Worm (Caenorhabditis elegans) whole organism, L2 larva: ENCODE results near the gene Y17G7B.22.

Experiments used
- C34F6.9 ChIP-seq: fragments of 150-350 bp; optimal IDR thresholded peaks from 2 replicates; lab custom pipeline; 2014; ENCODE audit warnings: missing biosample characterization, missing genetic modification characterization
- R02D3.7 ChIP-seq: fragments of 150-350 bp; optimal IDR thresholded peaks from 2 replicates; lab custom pipeline; 2014; ENCODE audit warnings: missing biosample characterization, missing genetic modification characterization
- ZK546.5 ChIP-seq: sonication (generic microtip); optimal IDR thresholded peaks from 2 replicates; lab custom pipeline; 2017; ENCODE audit warnings: missing biosample characterization, missing genetic modification characterization
- alr-1 ChIP-seq: fragments of 150-350 bp; optimal IDR thresholded peaks from 2 replicates; lab custom pipeline; 2014; ENCODE audit warnings: missing biosample characterization, missing genetic modification characterization
- ama-1 ChIP-seq: fragments of 150-350 bp; optimal IDR thresholded peaks from 2 replicates; lab custom pipeline; 2018; ENCODE audit warnings: inconsistent platforms
- blmp-1 ChIP-seq: sonication (generic microtip); optimal IDR thresholded peaks from 2 replicates; lab custom pipeline; 2017; ENCODE audit warnings: missing genetic modification characterization, mild to moderate bottlenecking, missing compliant biosample characterization, antibody characterized with exemption, moderate library complexity; ENCODE audit not compliant: insufficient read depth
- ceh-82 ChIP-seq: fragments of 150-350 bp; optimal IDR thresholded peaks from 2 replicates; lab custom pipeline; 2014; ENCODE audit warnings: missing biosample characterization, missing genetic modification characterization
- crh-2 ChIP-seq: sonication (generic microtip); optimal IDR thresholded peaks from 2 replicates; lab custom pipeline; 2017; ENCODE audit warnings: missing biosample characterization, missing genetic modification characterization
- dmd-4 ChIP-seq: sonication (generic microtip); optimal IDR thresholded peaks from 2 replicates; lab custom pipeline; 2017; ENCODE audit warnings: missing biosample characterization, missing genetic modification characterization
- elt-1 ChIP-seq: fragments of 150-350 bp; optimal IDR thresholded peaks from 2 replicates; lab custom pipeline; 2014; ENCODE audit warnings: missing biosample characterization, missing genetic modification characterization
- elt-3 ChIP-seq: sonication (generic microtip); optimal IDR thresholded peaks from 2 replicates; lab custom pipeline; 2017; ENCODE audit warnings: missing biosample characterization, missing genetic modification characterization
- fos-1 ChIP-seq: fragments of 150-350 bp; optimal IDR thresholded peaks from 2 replicates; lab custom pipeline; 2014; ENCODE audit warnings: missing biosample characterization, missing genetic modification characterization
- gmeb-1 ChIP-seq: fragments of 150-350 bp; optimal IDR thresholded peaks from 2 replicates; lab custom pipeline; 2014; ENCODE audit warnings: missing biosample characterization, missing genetic modification characterization
- lin-11 ChIP-seq: fragments of 150-350 bp; sonication (generic microtip); optimal IDR thresholded peaks from 2 replicates; lab custom pipeline; 2014; ENCODE audit warnings: missing biosample characterization, missing genetic modification characterization, inconsistent platforms, mixed read lengths
- lin-13 ChIP-seq: fragments of 150-350 bp; optimal IDR thresholded peaks from 2 replicates; lab custom pipeline; 2014; ENCODE audit warnings: missing biosample characterization, missing genetic modification reagents, missing genetic modification characterization
- mab-5 ChIP-seq: fragments of 150-350 bp; optimal IDR thresholded peaks from 2 replicates; lab custom pipeline; 2014; ENCODE audit warnings: missing biosample characterization, missing genetic modification characterization
- mbf-1 ChIP-seq: sonication (generic microtip); optimal IDR thresholded peaks from 2 replicates; lab custom pipeline; 2017; ENCODE audit warnings: missing biosample characterization, missing genetic modification characterization
- mdl-1 ChIP-seq, 2 experiments: fragments of 150-350 bp in 1 of 2; sonication (generic microtip) in 1 of 2; optimal IDR thresholded peaks; 2 replicates each; lab custom pipeline; 2017; ENCODE audit warnings: missing biosample characterization in 2 of 2, missing genetic modification characterization in 2 of 2
- nhr-10 ChIP-seq: sonication (generic microtip); optimal IDR thresholded peaks from 2 replicates; lab custom pipeline; 2017; ENCODE audit warnings: missing biosample characterization, missing genetic modification characterization
- nhr-11 ChIP-seq: fragments of 150-350 bp; optimal IDR thresholded peaks from 2 replicates; lab custom pipeline; 2014; ENCODE audit warnings: missing biosample characterization, missing genetic modification characterization
- nhr-129 ChIP-seq: fragments of 150-350 bp; optimal IDR thresholded peaks from 2 replicates; lab custom pipeline; 2014; ENCODE audit warnings: missing biosample characterization, missing genetic modification characterization
- nhr-21 ChIP-seq: fragments of 150-350 bp; optimal IDR thresholded peaks from 2 replicates; lab custom pipeline; 2014; ENCODE audit warnings: missing biosample characterization, missing genetic modification characterization
- nhr-23 ChIP-seq: fragments of 150-350 bp; optimal IDR thresholded peaks from 2 replicates; lab custom pipeline; 2014; ENCODE audit warnings: missing biosample characterization, missing genetic modification reagents, missing genetic modification characterization
- nhr-25 ChIP-seq: fragments of 150-350 bp; sonication (generic microtip); optimal IDR thresholded peaks from 3 replicates; lab custom pipeline; 2014; ENCODE audit warnings: missing biosample characterization, missing genetic modification characterization
- nhr-6 ChIP-seq: fragments of 150-350 bp; optimal IDR thresholded peaks from 2 replicates; lab custom pipeline; 2014; ENCODE audit warnings: missing biosample characterization, missing genetic modification characterization
- nhr-77 ChIP-seq: fragments of 150-350 bp; optimal IDR thresholded peaks from 2 replicates; lab custom pipeline; 2014; ENCODE audit warnings: missing biosample characterization, missing genetic modification characterization
- peb-1 ChIP-seq: fragments of 150-350 bp; optimal IDR thresholded peaks from 2 replicates; lab custom pipeline; 2014; ENCODE audit warnings: missing biosample characterization, missing genetic modification characterization
- sem-4 ChIP-seq: fragments of 150-350 bp; optimal IDR thresholded peaks from 2 replicates; lab custom pipeline; 2014; ENCODE audit warnings: missing biosample characterization, missing genetic modification reagents, missing genetic modification characterization
- skn-1 ChIP-seq: sonication (generic microtip); optimal IDR thresholded peaks from 2 replicates; lab custom pipeline; 2017; ENCODE audit warnings: missing biosample characterization, missing genetic modification characterization
- sma-3 ChIP-seq: sonication (generic microtip); optimal IDR thresholded peaks from 2 replicates; lab custom pipeline; 2016; ENCODE audit warnings: missing genetic modification reagents, missing genetic modification characterization, missing compliant biosample characterization
- sma-9 ChIP-seq, 2 experiments: fragments of 150-350 bp in 1 of 2; sonication (generic microtip) in 1 of 2; optimal IDR thresholded peaks; 2 replicates each; lab custom pipeline; 2014 to 2016; ENCODE audit warnings: missing genetic modification characterization in 2 of 2, mild to moderate bottlenecking in 1 of 2, missing biosample characterization in 1 of 2, missing compliant biosample characterization in 1 of 2, missing genetic modification reagents in 1 of 2, moderate library complexity in 1 of 2
- unc-39 ChIP-seq: fragments of 150-350 bp; optimal IDR thresholded peaks from 2 replicates; lab custom pipeline; 2014; ENCODE audit warnings: missing biosample characterization, missing genetic modification characterization
- unc-55 ChIP-seq: fragments of 150-350 bp; sonication (generic microtip); optimal IDR thresholded peaks from 3 replicates; lab custom pipeline; 2014; ENCODE audit warnings: missing biosample characterization, missing genetic modification reagents, missing genetic modification characterization
- zag-1 ChIP-seq: fragments of 150-350 bp; optimal IDR thresholded peaks from 2 replicates; lab custom pipeline; 2014; ENCODE audit warnings: missing biosample characterization, missing genetic modification characterization
- ztf-1 ChIP-seq: fragments of 200-800 bp; sonication (Bioruptor generic); conservative IDR thresholded peaks from 2 replicates; pipeline ENCODE4 v1.3.6; 2022; ENCODE audit warnings: missing genetic modification characterization, missing compliant biosample characterization
- ztf-11 ChIP-seq: sonication (generic microtip); optimal IDR thresholded peaks from 2 replicates; lab custom pipeline; 2017; ENCODE audit warnings: missing biosample characterization, missing genetic modification characterization
- ztf-4 ChIP-seq: fragments of 150-350 bp; optimal IDR thresholded peaks from 2 replicates; lab custom pipeline; 2014; ENCODE audit warnings: missing biosample characterization, missing genetic modification characterization

The Y17G7B.22 gene

ce11 chrII:12051601-12052000, 16.2 kb upstream of the Y17G7B.22 start:
- TF ChIP-seq dmd-4 (no peak), skn-1 (tag; lab: Kevin White, UChicago) (no peak), ceh-82 (tag; lab: Kevin White, UChicago) (no peak), sma-3 (GFP tag; lab: Kevin White, UChicago) (peak; percentile 55), zag-1 (tag; lab: Kevin White, UChicago) (no peak), C34F6.9 (no peak), mbf-1 (tag; lab: Kevin White, UChicago) (no peak), crh-2 (peak; percentile 90), mdl-1 (tag; optimal IDR thresholded peaks at IDR 0.05; lab: Kevin White, UChicago) (peak in 1 of 2 experiments; percentile 33), nhr-21 (tag; lab: Kevin White, UChicago) (peak; percentile 67), ama-1 (lab: Kevin White, UChicago) (no peak), nhr-23 (tag; lab: Kevin White, UChicago) (no peak), sma-9 (GFP tag; optimal IDR thresholded peaks at IDR 0.05; lab: Kevin White, UChicago) (peak; percentile 61), sma-9 (tag; optimal IDR thresholded peaks at IDR 0.05; lab: Kevin White, UChicago) (no peak), nhr-77 (no peak), fos-1 (tag; lab: Kevin White, UChicago) (peak; percentile 9), gmeb-1 (tag; lab: Kevin White, UChicago) (no peak), ztf-1 (no peak), nhr-25 (tag; lab: Kevin White, UChicago) (peak; percentile 25), unc-39 (tag; lab: Kevin White, UChicago) (no peak), lin-13 (GFP tag; lab: Kevin White, UChicago) (no peak), peb-1 (tag; lab: Kevin White, UChicago) (no peak), nhr-129 (peak; percentile 46), nhr-10 (tag; lab: Kevin White, UChicago) (no peak), sem-4 (no peak)

ce11 chrII:12052136-12052535, 15.7 kb upstream of the Y17G7B.22 start:
- TF ChIP-seq ama-1 (lab: Kevin White, UChicago) (peak; percentile 41), sma-9 (GFP tag; optimal IDR thresholded peaks at IDR 0.05; lab: Kevin White, UChicago) (peak; percentile 46), sma-9 (tag; optimal IDR thresholded peaks at IDR 0.05; lab: Kevin White, UChicago) (no peak), nhr-23 (tag; lab: Kevin White, UChicago) (no peak), crh-2 (peak; percentile 40), fos-1 (tag; lab: Kevin White, UChicago) (peak; percentile 5)
- TF ChIP-seq, all 48 proteins: peak for 4

- TF ChIP-seq sma-3 (GFP tag; lab: Kevin White, UChicago) (peak; percentile 21), nhr-10 (tag; lab: Kevin White, UChicago) (no peak), sem-4 (no peak), nhr-77 (no peak), nhr-21 (tag; lab: Kevin White, UChicago) (peak; percentile 70), ztf-4 (tag; lab: Kevin White, UChicago) (peak; percentile 19), mab-5 (tag; lab: Kevin White, UChicago) (no peak), alr-1 (tag; lab: Kevin White, UChicago) (no peak), nhr-25 (tag; lab: Kevin White, UChicago) (peak; percentile 30), gmeb-1 (tag; lab: Kevin White, UChicago) (no peak), nhr-129 (peak; percentile 21), blmp-1 (tag; lab: Kevin White, UChicago) (peak; percentile 30), nhr-11 (no peak), mdl-1 (tag; optimal IDR thresholded peaks at IDR 0.05; lab: Kevin White, UChicago) (no peak), sma-9 (GFP tag; optimal IDR thresholded peaks at IDR 0.05; lab: Kevin White, UChicago) (peak; percentile 49), sma-9 (tag; optimal IDR thresholded peaks at IDR 0.05; lab: Kevin White, UChicago) (no peak), dmd-4 (no peak), lin-11 (tag; lab: Kevin White, UChicago) (no peak), ztf-1 (no peak), elt-1 (tag; lab: Kevin White, UChicago) (no peak), R02D3.7 (no peak), lin-13 (GFP tag; lab: Kevin White, UChicago) (no peak), unc-55 (GFP tag; lab: Kevin White, UChicago) (no peak), elt-3 (tag; lab: Kevin White, UChicago) (no peak), nhr-6 (tag; lab: Kevin White, UChicago) (no peak), ZK546.5 (no peak), ztf-11 (tag; lab: Kevin White, UChicago) (no peak), ama-1 (lab: Kevin White, UChicago) (peak; percentile 44)
- TF ChIP-seq, all 48 proteins: peak for 8
Measured at ce11 chrII:12052924-12053323, 14.9 kb upstream of the Y17G7B.22 start.
